Fruit fly (Drosophila melanogaster): ENCODE measurements around the gene Grl36b.

Grl36b gene

dm6 chr2L:18122920-18123319, 2.6 kb downstream of the Grl36b start:
- TF ChIP-seq Rel (GFP tag; optimal IDR thresholded peaks at IDR 0.05) = no peak
- TF ChIP-seq Rel (tag; optimal IDR thresholded peaks at IDR 0.05) = peak; percentile 95
- no peak for TF ChIP-seq usp (GFP tag; optimal IDR thresholded peaks at IDR 0.05)
- no peak for TF ChIP-seq psq (GFP tag; optimal IDR thresholded peaks at IDR 0.05)
- no peak for TF ChIP-seq woc (GFP tag; optimal IDR thresholded peaks at IDR 0.05)
- no peak for TF ChIP-seq CG32264 (GFP tag; optimal IDR thresholded peaks at IDR 0.05)

- no peak for TF ChIP-seq Hnf4 (GFP tag; optimal IDR thresholded peaks at IDR 0.05)
- TF ChIP-seq Sp1 (GFP tag; optimal IDR thresholded peaks at IDR 0.05) = peak; percentile 1
- TF ChIP-seq Vsx2 (GFP tag; optimal IDR thresholded peaks at IDR 0.05; ENCODE audit: partially characterized antibody) = no peak
- peak; percentile 28 for TF ChIP-seq dmrt93B (GFP tag; optimal IDR thresholded peaks at IDR 0.05)
- peak; percentile 9 for TF ChIP-seq sage (GFP tag; optimal IDR thresholded peaks at IDR 0.05)
- no peak for TF ChIP-seq Hr83 (GFP tag; optimal IDR thresholded peaks at IDR 0.05; ENCODE audit: poor library complexity, severe bottlenecking)
- no peak for TF ChIP-seq woc (GFP tag; optimal IDR thresholded peaks at IDR 0.05)
- TF ChIP-seq psq (GFP tag; optimal IDR thresholded peaks at IDR 0.05) = peak; percentile 17
- TF ChIP-seq Mio (GFP tag; optimal IDR thresholded peaks at IDR 0.05) = no peak
- TF ChIP-seq Dif (GFP tag; optimal IDR thresholded peaks at IDR 0.05; ENCODE audit: partially characterized antibody) = no peak
- peak; percentile 46 for TF ChIP-seq HLH106 (tag; optimal IDR thresholded peaks at IDR 0.05)
- TF ChIP-seq rgr (GFP tag; optimal IDR thresholded peaks at IDR 0.05) = peak; percentile 10
Measured at dm6 chr2L:18122231-18122551, 3.4 kb downstream of the Grl36b start.

- TF ChIP-seq lola (GFP tag; optimal IDR thresholded peaks at IDR 0.05) (no peak), tai (GFP tag; optimal IDR thresholded peaks at IDR 0.05) (peak; percentile 31), fru (GFP tag; optimal IDR thresholded peaks at IDR 0.05) (peak; percentile 95), pan (optimal IDR thresholded peaks at IDR 0.05) (no peak), CG32264 (GFP tag; optimal IDR thresholded peaks at IDR 0.05) (peak; percentile 80), dl (GFP tag; optimal IDR thresholded peaks at IDR 0.05; ENCODE audit: insufficient read depth in 1 of 2, partially characterized antibody in 2 of 2) (no peak), Jra (GFP tag; optimal IDR thresholded peaks at IDR 0.05) (peak; percentile 68), Abd-B (GFP tag; optimal IDR thresholded peaks at IDR 0.05) (no peak), Sp1 (GFP tag; optimal IDR thresholded peaks at IDR 0.05) (peak; percentile 87), CrebA (GFP tag; optimal IDR thresholded peaks at IDR 0.05; ENCODE audit: borderline replicate concordance) (peak; percentile 22), Myc (optimal IDR thresholded peaks at IDR 0.05) (no peak), Vsx2 (GFP tag; optimal IDR thresholded peaks at IDR 0.05; ENCODE audit: partially characterized antibody) (no peak), sage (GFP tag; optimal IDR thresholded peaks at IDR 0.05) (peak; percentile 73), dsf (GFP tag; optimal IDR thresholded peaks at IDR 0.05; ENCODE audit: borderline replicate concordance) (no peak), sv (GFP tag; optimal IDR thresholded peaks at IDR 0.05) (no peak), HLH106 (tag; optimal IDR thresholded peaks at IDR 0.05) (peak; percentile 91), usp (GFP tag; optimal IDR thresholded peaks at IDR 0.05) (no peak), brk (GFP tag; optimal IDR thresholded peaks at IDR 0.05) (peak; percentile 64), Hnf4 (GFP tag; optimal IDR thresholded peaks at IDR 0.05) (peak; percentile 75), Mio (GFP tag; optimal IDR thresholded peaks at IDR 0.05) (no peak), dmrt93B (GFP tag; optimal IDR thresholded peaks at IDR 0.05) (peak; percentile 79), N (GFP tag; optimal IDR thresholded peaks at IDR 0.05) (no peak), Hr83 (GFP tag; optimal IDR thresholded peaks at IDR 0.05; ENCODE audit: poor library complexity, severe bottlenecking) (peak; percentile 9), br (GFP tag; optimal IDR thresholded peaks at IDR 0.05) (peak; percentile 92), Rel (GFP tag; optimal IDR thresholded peaks at IDR 0.05) (peak; percentile 79), Rel (tag; optimal IDR thresholded peaks at IDR 0.05) (peak; percentile 62), rgr (GFP tag; optimal IDR thresholded peaks at IDR 0.05) (peak; percentile 90), Hr78 (GFP tag; optimal IDR thresholded peaks at IDR 0.05) (no peak), jim (GFP tag; optimal IDR thresholded peaks at IDR 0.05) (no peak), GATAd (GFP tag; optimal IDR thresholded peaks at IDR 0.05) (no peak), ey (GFP tag; optimal IDR thresholded peaks at IDR 0.05) (peak; percentile 93), Dfd (GFP tag; optimal IDR thresholded peaks at IDR 0.05) (no peak), OdsH (GFP tag; optimal IDR thresholded peaks at IDR 0.05) (peak; percentile 89), psq (GFP tag; optimal IDR thresholded peaks at IDR 0.05) (peak; percentile 83), CG9705 (GFP tag; optimal IDR thresholded peaks at IDR 0.05) (peak; percentile 69), woc (GFP tag; optimal IDR thresholded peaks at IDR 0.05) (peak; percentile 91), h (GFP tag; optimal IDR thresholded peaks at IDR 0.05) (peak; percentile 95), foxo (GFP tag; optimal IDR thresholded peaks at IDR 0.05) (peak; percentile 22 to 91)
Measured at dm6 chr2L:18121367-18122230, 4.0 kb downstream of the Grl36b start.
